Worm (Caenorhabditis elegans) whole organism, L4 larva: ENCODE results near the gene Y40B10A.5.

ENCODE experiments used
- T20F7.1 ChIP-seq: fragments of 200-800 bp; sonication (Bioruptor generic); optimal IDR thresholded peaks from 2 replicates; lab custom pipeline; 2018; ENCODE audit warnings: mild to moderate bottlenecking, missing genetic modification characterization, missing compliant biosample characterization
- aly-2 ChIP-seq: sonication (generic microtip); optimal IDR thresholded peaks from 2 replicates; lab custom pipeline; 2018; ENCODE audit warnings: missing biosample characterization, missing genetic modification characterization
- ceh-20 ChIP-seq: fragments of 200-800 bp; sonication (Bioruptor generic); IDR thresholded peaks from 2 replicates; pipeline ENCODE4 v1.3.6; 2022; ENCODE audit warnings: missing genetic modification reagents, missing genetic modification characterization, missing compliant biosample characterization
- ceh-32 ChIP-seq: sonication (generic microtip); optimal IDR thresholded peaks from 2 replicates; lab custom pipeline; 2016; ENCODE audit warnings: mild to moderate bottlenecking, missing genetic modification characterization, missing compliant biosample characterization; ENCODE audit not compliant: poor library complexity
- cey-2 ChIP-seq: sonication (generic microtip); optimal IDR thresholded peaks from 3 replicates; lab custom pipeline; 2017; ENCODE audit warnings: missing genetic modification characterization, mild to moderate bottlenecking, missing compliant biosample characterization, antibody characterized with exemption, borderline replicate concordance; ENCODE audit not compliant: insufficient read depth
- gei-8 ChIP-seq: fragments of 200-800 bp; sonication (Bioruptor generic); optimal IDR thresholded peaks from 2 replicates; lab custom pipeline; 2018; ENCODE audit warnings: mild to moderate bottlenecking, missing genetic modification characterization, missing compliant biosample characterization
- nhr-28 ChIP-seq: fragments of 150-350 bp; optimal IDR thresholded peaks from 2 replicates; lab custom pipeline; 2014; ENCODE audit warnings: missing biosample characterization, missing genetic modification characterization
- nhr-77 ChIP-seq: fragments of 150-350 bp; optimal IDR thresholded peaks from 2 replicates; lab custom pipeline; 2014; ENCODE audit warnings: missing biosample characterization, missing genetic modification characterization
- saeg-2 ChIP-seq: fragments of 200-800 bp; sonication (Bioruptor generic); IDR thresholded peaks from 2 replicates; pipeline ENCODE4 v1.3.6; 2022; ENCODE audit warnings: missing genetic modification reagents, missing genetic modification characterization, missing compliant biosample characterization
- vab-7 ChIP-seq: fragments of 200-800 bp; sonication (Bioruptor generic); IDR thresholded peaks from 2 replicates; pipeline ENCODE4 v1.3.6; 2022; ENCODE audit warnings: missing genetic modification reagents, missing genetic modification characterization, missing compliant biosample characterization

DNA sequence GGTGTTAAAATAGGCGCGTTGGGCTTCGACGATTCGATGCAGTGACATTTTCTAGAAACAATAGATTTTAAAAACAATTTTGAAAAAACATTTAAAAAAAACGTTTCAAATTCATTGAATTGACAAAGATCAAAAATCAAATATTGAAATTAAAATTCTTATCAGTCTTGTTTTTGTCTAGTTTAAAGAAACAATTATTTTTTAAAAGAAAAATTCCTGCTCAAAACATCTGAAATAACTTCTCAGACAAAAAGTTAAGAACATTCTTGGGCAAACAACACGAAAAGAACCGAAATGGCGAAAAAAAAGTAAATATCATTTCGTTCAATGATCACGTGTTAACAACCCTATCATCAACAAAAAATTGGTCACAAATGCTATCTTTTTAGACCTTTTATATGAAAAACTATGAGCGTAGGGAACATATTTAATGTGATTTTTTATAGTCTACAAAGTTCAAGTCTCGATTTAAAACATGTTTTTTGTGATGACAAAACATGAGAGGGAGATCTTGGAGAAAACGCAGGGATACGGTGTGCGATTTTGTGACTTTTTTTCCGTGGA is 46.2 kb downstream of the Y40B10A.5 start, which contains the start of gene alh-5:
- TF ChIP-seq cey-2 (tag; lab: Kevin White, UChicago), result no peak
- peak; percentile 99 for TF ChIP-seq nhr-28
- TF ChIP-seq gei-8 (GFP tag; lab: Kevin White, UChicago), result no peak
- TF ChIP-seq ceh-20 (GFP tag; lab: Robert Waterston, UW), result no peak
- TF ChIP-seq nhr-77 (tag; lab: Kevin White, UChicago), result peak; percentile 55
- TF ChIP-seq vab-7 (GFP tag; lab: Robert Waterston, UW), result no peak
- TF ChIP-seq T20F7.1 (GFP tag; lab: Kevin White, UChicago), result no peak
- no peak for TF ChIP-seq ceh-32
- TF ChIP-seq aly-2, result no peak
- no peak for TF ChIP-seq saeg-2 (GFP tag; lab: Robert Waterston, UW)
